Worm (Caenorhabditis elegans): Measurements from ENCODE around the gene ndnf-1.

The ndnf-1 gene

ce11 chrIV:3032020-3032419, 3.3 kb upstream of the ndnf-1 start (continued):
- TF ChIP-seq nhr-80 (tag; optimal IDR thresholded peaks at IDR 0.05) (no peak), ccch-3 (GFP tag; optimal IDR thresholded peaks at IDR 0.05) (no peak), Y67H2A.10 (GFP tag; conservative IDR thresholded peaks at IDR 0.05) (no peak), unc-62 (GFP tag; optimal IDR thresholded peaks at IDR 0.05) (no peak), sdz-38 (tag; optimal IDR thresholded peaks at IDR 0.05) (no peak), nhr-120 (GFP tag; IDR thresholded peaks at IDR 0.05) (no peak), Y79H2A.3 (GFP tag; conservative IDR thresholded peaks at IDR 0.05) (no peak), hlh-26 (GFP tag; conservative IDR thresholded peaks at IDR 0.05) (no peak), ceh-58 (GFP tag; IDR thresholded peaks at IDR 0.05) (no peak), tlf-1 (GFP tag; optimal IDR thresholded peaks at IDR 0.05) (no peak), F57C9.4 (tag; optimal IDR thresholded peaks at IDR 0.05) (peak; percentile 84), Y56A3A.18 (GFP tag; IDR thresholded peaks at IDR 0.05) (peak; percentile 31; the same call in 1 of the 2 replicates), pha-4 (tag; optimal IDR thresholded peaks at IDR 0.05) (no peak), aptf-3 (GFP tag; IDR thresholded peaks at IDR 0.05) (no peak), lsy-27 (tag; optimal IDR thresholded peaks at IDR 0.05; ENCODE audit: borderline replicate concordance, insufficient read depth) (no peak), akir-1 (GFP tag; optimal IDR thresholded peaks at IDR 0.05) (no peak), Y53F4B.3 (GFP tag; IDR thresholded peaks at IDR 0.05) (no peak), mcd-1 (GFP tag; IDR thresholded peaks at IDR 0.05) (no peak), athp-1 (tag; optimal IDR thresholded peaks at IDR 0.05) (no peak), lsl-1 (GFP tag; optimal IDR thresholded peaks at IDR 0.05) (no peak), D2030.7 (GFP tag; IDR thresholded peaks at IDR 0.05) (no peak), tbx-9 (tag; optimal IDR thresholded peaks at IDR 0.05; ENCODE audit: borderline replicate concordance) (peak; percentile 67), somi-1 (GFP tag; optimal IDR thresholded peaks at IDR 0.05) (no peak), mes-4 (tag; optimal IDR thresholded peaks at IDR 0.05) (no peak), ceh-91 (GFP tag; IDR thresholded peaks at IDR 0.05) (no peak), ZK185.1 (tag; optimal IDR thresholded peaks at IDR 0.05; ENCODE audit: poor library complexity, severe bottlenecking) (no peak), ceh-40 (GFP tag; IDR thresholded peaks at IDR 0.05) (no peak), let-607 (tag; optimal IDR thresholded peaks at IDR 0.05) (no peak), madf-10 (tag; optimal IDR thresholded peaks at IDR 0.05) (no peak), dox-1 (GFP tag; IDR thresholded peaks at IDR 0.05) (no peak), F52B5.7 (tag; optimal IDR thresholded peaks at IDR 0.05) (peak; percentile 80), B0336.3 (GFP tag; IDR thresholded peaks at IDR 0.05) (peak; percentile 28; the same call in 1 of the 2 replicates), ama-1 (optimal IDR thresholded peaks at IDR 0.05) (no peak), ama-1 (GFP tag; optimal IDR thresholded peaks at IDR 0.05) (no peak), efl-1 (GFP tag; optimal IDR thresholded peaks at IDR 0.05) (no peak), C06A6.2 (GFP tag; conservative IDR thresholded peaks at IDR 0.05) (no peak), ceh-79 (tag; optimal IDR thresholded peaks at IDR 0.05) (peak; percentile 68), xnd-1 (tag; optimal IDR thresholded peaks at IDR 0.05) (no peak), fkh-3 (tag; optimal IDR thresholded peaks at IDR 0.05) (no peak), pbrm-1 (GFP tag; IDR thresholded peaks at IDR 0.05) (no peak), hmg-20 (GFP tag; IDR thresholded peaks at IDR 0.05) (no peak), K11D2.4 (GFP tag; IDR thresholded peaks at IDR 0.05) (no peak), dpff-1 (tag; optimal IDR thresholded peaks at IDR 0.05) (peak; percentile 66), F49E8.2 (tag; optimal IDR thresholded peaks at IDR 0.05; ENCODE audit: insufficient read depth) (no peak), sptf-2 (GFP tag; optimal IDR thresholded peaks at IDR 0.05) (no peak), mxl-1 (tag; optimal IDR thresholded peaks at IDR 0.05) (no peak), mel-28 (tag; optimal IDR thresholded peaks at IDR 0.05; ENCODE audit: borderline replicate concordance) (no peak), die-1 (tag; optimal IDR thresholded peaks at IDR 0.05) (no peak), hmg-1.2 (GFP tag; IDR thresholded peaks at IDR 0.05) (0 out of 2 replicates have a peak, but pooled peaks have one; percentile 4), madf-3 (GFP tag; IDR thresholded peaks at IDR 0.05) (0 out of 2 replicates have a peak, but pooled peaks have one; percentile 42)
